Fruit fly (Drosophila melanogaster) whole organism, embryonic: Measurements from ENCODE around the gene Muc91C.
A peak's percentile ranks its signal among the peaks of the same experiment; 100 is the strongest.

Source experiments
- CG10147 ChIP-seq: fragments of 200-800 bp; sonication (Bioruptor generic); optimal IDR thresholded peaks from 2 replicates; lab custom pipeline; 2019; ENCODE audit warnings: missing biosample characterization, mild to moderate bottlenecking, missing genetic modification characterization, moderate library complexity
- CG13287 ChIP-seq: fragments of 200-800 bp; sonication (Bioruptor generic); IDR thresholded peaks from 2 replicates; pipeline ENCODE4 v1.3.6; 2022; ENCODE audit warnings: missing biosample characterization, missing genetic modification characterization; ENCODE audit not compliant: partially characterized antibody
- CG15269 ChIP-seq: fragments of 200-800 bp; sonication (Bioruptor generic); optimal IDR thresholded peaks from 2 replicates; lab custom pipeline; 2018; ENCODE audit warnings: missing biosample characterization, mild to moderate bottlenecking, missing genetic modification characterization, moderate library complexity
- CG1603 ChIP-seq: fragments of 200-800 bp; sonication (Bioruptor generic); optimal IDR thresholded peaks from 2 replicates; lab custom pipeline; 2019; ENCODE audit warnings: missing biosample characterization, mild to moderate bottlenecking, missing genetic modification characterization, moderate library complexity
- CG1647 ChIP-seq: fragments of 200-800 bp; sonication (Bioruptor generic); optimal IDR thresholded peaks from 3 replicates; lab custom pipeline; 2016; ENCODE audit warnings: missing biosample characterization, missing genetic modification characterization
- CG16779 ChIP-seq: fragments of 200-800 bp; sonication (Bioruptor generic); IDR thresholded peaks from 2 replicates; pipeline ENCODE4 v1.3.6; 2022; ENCODE audit warnings: missing biosample characterization, missing genetic modification characterization
- CG17361 ChIP-seq: fragments of 200-800 bp; sonication (Bioruptor generic); IDR thresholded peaks from 3 replicates; pipeline ENCODE4 v1.3.6; 2022; ENCODE audit warnings: missing biosample characterization, missing genetic modification characterization
- CG18476 ChIP-seq: fragments of 200-800 bp; sonication (Bioruptor generic); optimal IDR thresholded peaks from 2 replicates; lab custom pipeline; 2016; ENCODE audit warnings: missing biosample characterization, mild to moderate bottlenecking, missing genetic modification characterization
- CG18619 ChIP-seq: fragments of 200-800 bp; sonication (Bioruptor generic); optimal IDR thresholded peaks from 3 replicates; lab custom pipeline; 2017; ENCODE audit warnings: missing biosample characterization, mild to moderate bottlenecking, missing genetic modification characterization
- CG2889 ChIP-seq: fragments of 200-800 bp; sonication (Bioruptor generic); IDR thresholded peaks from 3 replicates; pipeline ENCODE4 v1.3.6; 2022; ENCODE audit warnings: missing biosample characterization, missing genetic modification characterization
- CG30431 ChIP-seq: fragments of 200-800 bp; sonication (Bioruptor generic); optimal IDR thresholded peaks from 2 replicates; lab custom pipeline; 2017; ENCODE audit warnings: missing biosample characterization, missing genetic modification characterization
- CG31388 ChIP-seq: fragments of 200-800 bp; sonication (Bioruptor generic); optimal IDR thresholded peaks from 2 replicates; lab custom pipeline; 2016; ENCODE audit warnings: missing biosample characterization, missing genetic modification characterization
- CG6272 ChIP-seq: fragments of 200-800 bp; sonication (Bioruptor generic); IDR thresholded peaks from 2 replicates; pipeline ENCODE4 v1.3.6; 2022; ENCODE audit warnings: missing biosample characterization, missing genetic modification characterization
- CG6813 ChIP-seq: fragments of 200-800 bp; sonication (Bioruptor generic); optimal IDR thresholded peaks from 2 replicates; lab custom pipeline; 2017; ENCODE audit warnings: missing biosample characterization, missing genetic modification characterization, mild to moderate bottlenecking, moderate library complexity, missing genetic modification reagents
- CG7963 ChIP-seq: fragments of 200-800 bp; sonication (Bioruptor generic); IDR thresholded peaks from 3 replicates; pipeline ENCODE4 v1.3.6; 2022; ENCODE audit warnings: missing biosample characterization, missing genetic modification characterization; ENCODE audit not compliant: partially characterized antibody
- CG9932 ChIP-seq: fragments of 200-800 bp; sonication (Bioruptor generic); IDR thresholded peaks from 2 replicates; pipeline ENCODE4 v1.3.6; 2022; ENCODE audit warnings: missing biosample characterization, missing genetic modification characterization
- Chrac-16 ChIP-seq: fragments of 200-800 bp; sonication (Bioruptor generic); optimal IDR thresholded peaks from 3 replicates; lab custom pipeline; 2016; ENCODE audit warnings: missing biosample characterization, missing genetic modification characterization
- D19B ChIP-seq: fragments of 200-800 bp; sonication (Bioruptor generic); optimal IDR thresholded peaks from 2 replicates; lab custom pipeline; 2017; ENCODE audit warnings: missing biosample characterization, mild to moderate bottlenecking, missing genetic modification characterization
- Dip2 ChIP-seq: fragments of 200-800 bp; sonication (Bioruptor generic); IDR thresholded peaks from 2 replicates; pipeline ENCODE4 v1.3.6; 2022; ENCODE audit warnings: missing biosample characterization, missing genetic modification characterization
- Med ChIP-seq: fragments of 200-800 bp; sonication (Bioruptor generic); peaks from one replicate; lab custom pipeline; 2016; ENCODE audit warnings: missing biosample characterization, missing genetic modification characterization, mild to moderate bottlenecking, inconsistent platforms, moderate library complexity
- Opbp ChIP-seq: fragments of 200-800 bp; sonication (Bioruptor generic); IDR thresholded peaks from 3 replicates; pipeline ENCODE4 v1.3.6; 2022; ENCODE audit warnings: missing biosample characterization, missing genetic modification characterization; ENCODE audit not compliant: partially characterized antibody
- Scr ChIP-seq: fragments of 200-800 bp; sonication (Bioruptor generic); IDR thresholded peaks from 2 replicates; pipeline ENCODE4 v1.3.6; 2022; ENCODE audit warnings: missing biosample characterization, missing genetic modification characterization; ENCODE audit not compliant: partially characterized antibody
- Sry-δ ChIP-seq: fragments of 200-800 bp; sonication (Bioruptor generic); optimal IDR thresholded peaks from 2 replicates; lab custom pipeline; 2016; ENCODE audit warnings: missing biosample characterization, missing genetic modification characterization
- ap ChIP-seq: fragments of 200-800 bp; sonication (Bioruptor generic); IDR thresholded peaks from 2 replicates; pipeline ENCODE4 v1.3.6; 2022; ENCODE audit warnings: missing biosample characterization, missing genetic modification characterization
- br ChIP-seq: fragments of >200 bp; optimal IDR thresholded peaks from 2 replicates; lab custom pipeline; 2017
- dati ChIP-seq: fragments of 200-800 bp; sonication (Bioruptor generic); IDR thresholded peaks from 2 replicates; pipeline ENCODE4 v1.3.6; 2022; ENCODE audit warnings: missing biosample characterization, missing genetic modification characterization
- exex ChIP-seq: fragments of 200-800 bp; sonication (Bioruptor generic); optimal IDR thresholded peaks from 4 replicates; lab custom pipeline; 2018; ENCODE audit warnings: missing biosample characterization, mild to moderate bottlenecking, missing genetic modification characterization, moderate library complexity
- eyg ChIP-seq: fragments of 200-800 bp; sonication (Bioruptor generic); optimal IDR thresholded peaks from 3 replicates; lab custom pipeline; 2016; ENCODE audit warnings: missing biosample characterization, missing genetic modification characterization
- ftz-f1 ChIP-seq: fragments of 200-800 bp; sonication (Bioruptor generic); optimal IDR thresholded peaks from 2 replicates; lab custom pipeline; 2016; ENCODE audit warnings: missing biosample characterization, missing genetic modification characterization
- her ChIP-seq: fragments of 200-800 bp; sonication (Bioruptor generic); optimal IDR thresholded peaks from 2 replicates; lab custom pipeline; 2016; ENCODE audit warnings: missing biosample characterization, missing genetic modification characterization
- hkb ChIP-seq, 2 experiments: fragments of 200-800 bp in 1 of 2; fragments of >200 bp in 1 of 2; sonication (Bioruptor generic) in 1 of 2; IDR thresholded peaks in 1 of 2; optimal IDR thresholded peaks in 1 of 2; 2 replicates each; pipeline versions ENCODE4 v1.3.6 to Lab custom; 2017 to 2022; ENCODE audit warnings: missing biosample characterization in 1 of 2, missing genetic modification characterization in 1 of 2
- lilli ChIP-seq: fragments of 200-800 bp; sonication (Bioruptor generic); optimal IDR thresholded peaks from 3 replicates; lab custom pipeline; 2016; ENCODE audit warnings: missing biosample characterization, missing genetic modification characterization
- maf-S ChIP-seq: fragments of 200-800 bp; sonication (Bioruptor generic); optimal IDR thresholded peaks from 2 replicates; lab custom pipeline; 2016; ENCODE audit warnings: missing biosample characterization, missing genetic modification characterization
- mirr ChIP-seq: fragments of 200-800 bp; sonication (Bioruptor generic); optimal IDR thresholded peaks from 3 replicates; lab custom pipeline; 2018; ENCODE audit warnings: missing biosample characterization, mild to moderate bottlenecking, missing genetic modification characterization
- org-1 ChIP-seq: fragments of 200-800 bp; sonication (Bioruptor generic); optimal IDR thresholded peaks from 2 replicates; lab custom pipeline; 2017; ENCODE audit warnings: missing biosample characterization, missing genetic modification characterization
- prd ChIP-seq, 3 experiments: fragments of >200 bp in 2 of 3; fragments of 200-800 bp in 1 of 3; sonication (Bioruptor generic) in 1 of 3; optimal IDR thresholded peaks in 2 of 3; IDR thresholded peaks in 1 of 3; 2 replicates in 2 of 3; 3 replicates in 1 of 3; pipeline versions ENCODE4 v1.3.6 to Lab custom; 2017 to 2022; ENCODE audit warnings: missing biosample characterization in 1 of 3, missing genetic modification characterization in 1 of 3
- salm ChIP-seq: fragments of 200-800 bp; sonication (Bioruptor generic); optimal IDR thresholded peaks from 2 replicates; lab custom pipeline; 2018; ENCODE audit warnings: missing biosample characterization, mild to moderate bottlenecking, missing genetic modification characterization
- sc ChIP-seq, 3 experiments: fragments of >200 bp in 2 of 3; fragments of 200-800 bp in 1 of 3; sonication (Bioruptor generic) in 1 of 3; optimal IDR thresholded peaks; 2 replicates in 2 of 3; 3 replicates in 1 of 3; lab custom pipeline; 2017; ENCODE audit warnings: mild to moderate bottlenecking in 1 of 3, missing biosample characterization in 1 of 3, missing genetic modification characterization in 1 of 3, missing genetic modification reagents in 1 of 3
- sug ChIP-seq: fragments of 200-800 bp; optimal IDR thresholded peaks from 2 replicates; lab custom pipeline; 2019; ENCODE audit warnings: missing biosample characterization, mild to moderate bottlenecking, missing genetic modification characterization, moderate library complexity

The Muc91C gene

dm6 chr3R:18733580-18733979 is 41.1 kb upstream of the Muc91C start:
- TF ChIP-seq CG1647 (GFP tag; lab: Kevin White, UChicago) (no peak), CG7963 (GFP tag; lab: Robert Waterston, UW) (no peak), CG6813 (no peak), Chrac-16 (GFP tag; lab: Kevin White, UChicago) (no peak), mirr (GFP tag; lab: Kevin White, UChicago) (peak; percentile 38), org-1 (no peak), CG13287 (GFP tag; lab: Robert Waterston, UW) (no peak), lilli (GFP tag; lab: Kevin White, UChicago) (no peak), br (lab: Kevin White, UChicago) (no peak), ap (GFP tag; lab: Robert Waterston, UW) (no peak), CG6272 (GFP tag; lab: Robert Waterston, UW) (no peak), Opbp (GFP tag; lab: Robert Waterston, UW) (0 out of 3 replicates have a peak, but pooled peaks have one; percentile 12), exex (tag; lab: Kevin White, UChicago) (no peak), Med (peak; percentile 42), hkb (optimal IDR thresholded peaks at IDR 0.05; lab: Kevin White, UChicago) (no peak), hkb (GFP tag; IDR thresholded peaks at IDR 0.05; lab: Robert Waterston, UW) (no peak), CG18619 (GFP tag; lab: Kevin White, UChicago) (no peak), CG18476 (GFP tag; lab: Kevin White, UChicago) (no peak), CG9932 (GFP tag; lab: Robert Waterston, UW) (no peak), ftz-f1 (GFP tag; lab: Kevin White, UChicago) (peak; percentile 74), CG16779 (GFP tag; lab: Robert Waterston, UW) (no peak), dati (GFP tag; lab: Robert Waterston, UW) (no peak), CG30431 (GFP tag; lab: Kevin White, UChicago) (no peak), Dip2 (GFP tag; lab: Robert Waterston, UW) (no peak), CG15269 (no peak), CG17361 (GFP tag; lab: Robert Waterston, UW) (no peak), sug (peak; percentile 63)
- TF ChIP-seq, all 482 proteins: peak for 5

DNA sequence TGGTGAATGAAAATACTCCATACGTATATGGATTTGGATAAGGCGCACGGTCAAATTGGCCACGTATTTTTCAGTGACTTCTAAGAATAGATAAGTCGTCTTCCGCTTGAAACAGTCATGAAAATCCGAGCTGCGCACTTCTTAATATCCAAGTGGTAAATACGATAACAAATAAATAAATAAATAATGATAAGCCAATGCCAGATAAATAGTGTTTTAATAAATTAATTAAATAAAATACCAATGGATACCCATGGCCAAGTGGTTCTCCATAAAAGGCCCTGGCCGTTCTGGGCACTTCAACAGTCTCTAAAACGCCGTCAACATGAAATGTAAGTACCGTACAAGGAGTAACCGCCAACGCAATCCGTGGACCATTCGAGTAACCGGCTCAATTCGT is 39.9 kb upstream of the Muc91C start, which contains the start of gene CG14302:
CG14302 (plus strand) TSS at position 301 of the 400 bp plus-strand sequence.
- TF ChIP-seq Sry-δ: no peak
- TF ChIP-seq CG10147 (GFP tag; lab: Kevin White, UChicago): no peak
- no peak for TF ChIP-seq CG31388
- TF ChIP-seq maf-S (GFP tag; lab: Kevin White, UChicago): no peak
- no peak for TF ChIP-seq salm (tag; lab: Kevin White, UChicago)
- TF ChIP-seq sc (optimal IDR thresholded peaks at IDR 0.05; lab: Kevin White, UChicago): no peak
- no peak for TF ChIP-seq sc (GFP tag; optimal IDR thresholded peaks at IDR 0.05; lab: Kevin White, UChicago)
- TF ChIP-seq her (GFP tag; lab: Kevin White, UChicago): no peak
- no peak for TF ChIP-seq CG1603 (tag; lab: Kevin White, UChicago)
- no peak for TF ChIP-seq Scr (GFP tag; lab: Robert Waterston, UW)
- TF ChIP-seq prd (optimal IDR thresholded peaks at IDR 0.05; lab: Kevin White, UChicago): no peak
- TF ChIP-seq prd (GFP tag; IDR thresholded peaks at IDR 0.05; lab: Robert Waterston, UW): no peak
- TF ChIP-seq eyg (GFP tag; lab: Kevin White, UChicago): no peak
- no peak for TF ChIP-seq CG2889 (GFP tag; lab: Robert Waterston, UW)
- TF ChIP-seq D19B (GFP tag; lab: Kevin White, UChicago): no peak
